Worm (Caenorhabditis elegans) whole organism, L3 larva: Measurements from ENCODE around the gene tpst-1.
A peak's percentile ranks its signal among the peaks of the same experiment; 100 is the strongest.

Experiments used
- R02D3.7 ChIP-seq: fragments of 150-350 bp; optimal IDR thresholded peaks from 2 replicates; lab custom pipeline; 2014; ENCODE audit warnings: missing biosample characterization, missing genetic modification characterization
- ZK546.5 ChIP-seq: sonication (generic microtip); optimal IDR thresholded peaks from 2 replicates; lab custom pipeline; 2017; ENCODE audit warnings: missing biosample characterization, missing genetic modification characterization
- aly-2 ChIP-seq: fragments of 150-350 bp; optimal IDR thresholded peaks from 2 replicates; lab custom pipeline; 2014; ENCODE audit warnings: missing biosample characterization, missing genetic modification characterization
- ama-1 ChIP-seq: fragments of 150-350 bp; optimal IDR thresholded peaks from 2 replicates; lab custom pipeline; 2018
- ceh-16 ChIP-seq: sonication (generic microtip); optimal IDR thresholded peaks from 2 replicates; lab custom pipeline; 2017; ENCODE audit warnings: missing biosample characterization, missing genetic modification characterization
- ceh-28 ChIP-seq: fragments of 150-350 bp; optimal IDR thresholded peaks from 2 replicates; lab custom pipeline; 2014; ENCODE audit warnings: missing biosample characterization, missing genetic modification reagents, missing genetic modification characterization
- ceh-82 ChIP-seq: fragments of 150-350 bp; optimal IDR thresholded peaks from 2 replicates; lab custom pipeline; 2014; ENCODE audit warnings: missing biosample characterization, missing genetic modification characterization
- ceh-9 ChIP-seq: sonication (generic microtip); optimal IDR thresholded peaks from 2 replicates; lab custom pipeline; 2018; ENCODE audit warnings: missing biosample characterization, missing genetic modification characterization
- daf-12 ChIP-seq: fragments of 150-350 bp; optimal IDR thresholded peaks from 2 replicates; lab custom pipeline; 2014; ENCODE audit warnings: missing biosample characterization, missing genetic modification reagents, missing genetic modification characterization
- egl-27 ChIP-seq: sonication (generic microtip); optimal IDR thresholded peaks from 4 replicates; lab custom pipeline; 2017; ENCODE audit warnings: missing biosample characterization, missing genetic modification reagents, missing genetic modification characterization
- egl-5 ChIP-seq: fragments of 150-350 bp; optimal IDR thresholded peaks from 2 replicates; lab custom pipeline; 2017; ENCODE audit warnings: missing biosample characterization, missing genetic modification reagents, missing genetic modification characterization, inconsistent platforms
- elt-1 ChIP-seq: fragments of 150-350 bp; optimal IDR thresholded peaks from 2 replicates; lab custom pipeline; 2014; ENCODE audit warnings: missing biosample characterization, missing genetic modification characterization
- elt-2 ChIP-seq: sonication (generic microtip); optimal IDR thresholded peaks from 2 replicates; lab custom pipeline; 2016; ENCODE audit warnings: missing genetic modification reagents, mild to moderate bottlenecking, missing genetic modification characterization, missing compliant biosample characterization
- elt-3 ChIP-seq, 3 experiments: fragments of 150-350 bp in 1 of 3; sonication (generic microtip) in 2 of 3; optimal IDR thresholded peaks; 2 replicates in 2 of 3; 4 replicates in 1 of 3; lab custom pipeline; 2014 to 2017; ENCODE audit warnings: missing biosample characterization in 3 of 3, missing genetic modification characterization in 3 of 3
- eor-1 ChIP-seq, 2 experiments: fragments of 150-350 bp; optimal IDR thresholded peaks; 2 replicates each; lab custom pipeline; 2014 to 2018; ENCODE audit warnings: missing biosample characterization in 2 of 2, missing genetic modification characterization in 2 of 2
- fkh-10 ChIP-seq: sonication (generic microtip); optimal IDR thresholded peaks from 2 replicates; lab custom pipeline; 2017; ENCODE audit warnings: missing biosample characterization, missing genetic modification reagents, missing genetic modification characterization
- fkh-2 ChIP-seq: fragments of 150-350 bp; optimal IDR thresholded peaks from 2 replicates; lab custom pipeline; 2014; ENCODE audit warnings: missing biosample characterization, missing genetic modification reagents, missing genetic modification characterization
- fos-1 ChIP-seq: fragments of 150-350 bp; optimal IDR thresholded peaks from 2 replicates; lab custom pipeline; 2014; ENCODE audit warnings: missing biosample characterization, missing genetic modification characterization
- hmg-11 ChIP-seq: sonication (generic microtip); optimal IDR thresholded peaks from 2 replicates; lab custom pipeline; 2016; ENCODE audit warnings: missing genetic modification characterization, missing compliant biosample characterization
- jun-1 ChIP-seq: fragments of 150-350 bp; optimal IDR thresholded peaks from 2 replicates; lab custom pipeline; 2014; ENCODE audit warnings: missing biosample characterization, missing genetic modification reagents, missing genetic modification characterization
- lin-15B ChIP-seq: fragments of 150-350 bp; optimal IDR thresholded peaks from 2 replicates; lab custom pipeline; 2014; ENCODE audit warnings: missing biosample characterization, missing genetic modification characterization
- lin-39 ChIP-seq: fragments of 150-350 bp; optimal IDR thresholded peaks from 2 replicates; lab custom pipeline; 2018; ENCODE audit warnings: missing biosample characterization, missing genetic modification reagents, missing genetic modification characterization
- lsy-12 ChIP-seq: sonication (generic microtip); optimal IDR thresholded peaks from 2 replicates; lab custom pipeline; 2016; ENCODE audit warnings: mild to moderate bottlenecking, missing genetic modification characterization, missing compliant biosample characterization
- mdl-1 ChIP-seq: fragments of 150-350 bp; optimal IDR thresholded peaks from 2 replicates; lab custom pipeline; 2014; ENCODE audit warnings: missing biosample characterization, missing genetic modification characterization
- mml-1 ChIP-seq: fragments of 150-350 bp; sonication (generic microtip); optimal IDR thresholded peaks from 3 replicates; lab custom pipeline; 2014; ENCODE audit warnings: missing biosample characterization, missing genetic modification characterization
- nfya-1 ChIP-seq: sonication (generic microtip); optimal IDR thresholded peaks from 2 replicates; lab custom pipeline; 2017; ENCODE audit warnings: missing genetic modification characterization, mild to moderate bottlenecking, missing compliant biosample characterization, antibody characterized with exemption, moderate library complexity; ENCODE audit not compliant: insufficient read depth
- nhr-11 ChIP-seq: fragments of 150-350 bp; optimal IDR thresholded peaks from 2 replicates; lab custom pipeline; 2014; ENCODE audit warnings: missing biosample characterization, missing genetic modification characterization
- nhr-12 ChIP-seq: fragments of 150-350 bp; optimal IDR thresholded peaks from 2 replicates; lab custom pipeline; 2014; ENCODE audit warnings: missing biosample characterization, missing genetic modification characterization
- nhr-23 ChIP-seq: fragments of 150-350 bp; optimal IDR thresholded peaks from 2 replicates; lab custom pipeline; 2014; ENCODE audit warnings: missing biosample characterization, missing genetic modification reagents, missing genetic modification characterization
- nhr-237 ChIP-seq: fragments of 150-350 bp; optimal IDR thresholded peaks from 2 replicates; lab custom pipeline; 2014; ENCODE audit warnings: missing biosample characterization, missing genetic modification characterization
- nhr-25 ChIP-seq: sonication (generic microtip); optimal IDR thresholded peaks from 2 replicates; lab custom pipeline; 2017; ENCODE audit warnings: missing biosample characterization, missing genetic modification characterization
- nhr-28 ChIP-seq: fragments of 150-350 bp; optimal IDR thresholded peaks from 2 replicates; lab custom pipeline; 2014; ENCODE audit warnings: missing biosample characterization, missing genetic modification characterization
- nhr-43 ChIP-seq: sonication (generic microtip); optimal IDR thresholded peaks from 2 replicates; lab custom pipeline; 2016; ENCODE audit warnings: mild to moderate bottlenecking, missing genetic modification characterization, missing compliant biosample characterization; ENCODE audit not compliant: poor library complexity, severe bottlenecking
- nhr-67 ChIP-seq: fragments of 150-350 bp; optimal IDR thresholded peaks from 2 replicates; lab custom pipeline; 2014; ENCODE audit warnings: missing biosample characterization, missing genetic modification characterization
- nhr-76 ChIP-seq: fragments of 150-350 bp; sonication (generic microtip); optimal IDR thresholded peaks from 5 replicates; lab custom pipeline; 2014; ENCODE audit warnings: missing biosample characterization, missing genetic modification characterization
- nhr-77 ChIP-seq: fragments of 150-350 bp; optimal IDR thresholded peaks from 2 replicates; lab custom pipeline; 2014; ENCODE audit warnings: missing biosample characterization, missing genetic modification characterization
- pha-4 ChIP-seq: fragments of 150-350 bp; optimal IDR thresholded peaks from 2 replicates; lab custom pipeline; 2014; ENCODE audit warnings: missing biosample characterization, missing genetic modification reagents, missing genetic modification characterization
- pqm-1 ChIP-seq: fragments of 150-350 bp; optimal IDR thresholded peaks from 2 replicates; lab custom pipeline; 2017; ENCODE audit warnings: missing biosample characterization, missing genetic modification characterization, inconsistent platforms
- sea-2 ChIP-seq: fragments of 150-350 bp; sonication (generic microtip); optimal IDR thresholded peaks from 4 replicates; lab custom pipeline; 2014; ENCODE audit warnings: missing biosample characterization, missing genetic modification reagents, missing genetic modification characterization
- skn-1 ChIP-seq: fragments of 150-350 bp; optimal IDR thresholded peaks from 2 replicates; lab custom pipeline; 2014; ENCODE audit warnings: missing biosample characterization, missing genetic modification characterization
- snpc-4 ChIP-seq: fragments of 150-350 bp; optimal IDR thresholded peaks from 2 replicates; lab custom pipeline; 2014; ENCODE audit warnings: missing biosample characterization, missing genetic modification characterization
- tbx-2 ChIP-seq: sonication (generic microtip); optimal IDR thresholded peaks from 2 replicates; lab custom pipeline; 2016; ENCODE audit warnings: mild to moderate bottlenecking, missing genetic modification characterization, missing compliant biosample characterization
- unc-39 ChIP-seq: sonication (generic microtip); optimal IDR thresholded peaks from 4 replicates; lab custom pipeline; 2017; ENCODE audit warnings: missing biosample characterization, missing genetic modification characterization
- unc-62 ChIP-seq: fragments of 150-350 bp; sonication (generic microtip); optimal IDR thresholded peaks from 4 replicates; lab custom pipeline; 2014; ENCODE audit warnings: missing biosample characterization, missing genetic modification reagents, missing genetic modification characterization
- zag-1 ChIP-seq: fragments of 150-350 bp; optimal IDR thresholded peaks from 2 replicates; lab custom pipeline; 2014; ENCODE audit warnings: missing biosample characterization, missing genetic modification characterization
- ztf-11 ChIP-seq: fragments of 150-350 bp; optimal IDR thresholded peaks from 2 replicates; lab custom pipeline; 2014; ENCODE audit warnings: missing biosample characterization, missing genetic modification characterization
- ztf-4 ChIP-seq: fragments of 150-350 bp; optimal IDR thresholded peaks from 2 replicates; lab custom pipeline; 2014; ENCODE audit warnings: missing biosample characterization, missing genetic modification characterization

Gene tpst-1

ce11 chrIII:12615859-12616439 lies 46.1 kb downstream of the tpst-1 start:
- no peak for TF ChIP-seq elt-3 (tag; optimal IDR thresholded peaks at IDR 0.05; lab: Kevin White, UChicago)
- peak; percentile 35 for TF ChIP-seq nfya-1 (tag; lab: Kevin White, UChicago)
- TF ChIP-seq lin-15B (tag; lab: Kevin White, UChicago): no peak
- no peak for TF ChIP-seq mml-1
- TF ChIP-seq ZK546.5 (tag; lab: Kevin White, UChicago): no peak
- TF ChIP-seq fkh-2 (tag; lab: Kevin White, UChicago): no peak
- peak; percentile 25 for TF ChIP-seq egl-5 (tag; lab: Kevin White, UChicago)
- TF ChIP-seq pha-4: no peak
- no peak for TF ChIP-seq tbx-2 (tag; lab: Kevin White, UChicago)
- TF ChIP-seq unc-62 (GFP tag; lab: Kevin White, UChicago): no peak

- TF ChIP-seq skn-1 (tag; lab: Kevin White, UChicago) (peak; percentile 28), ama-1 (lab: Kevin White, UChicago) (peak; percentile 77), pha-4 (peak; percentile 92), nhr-23 (tag; lab: Kevin White, UChicago) (peak; percentile 81), lsy-12 (tag; lab: Kevin White, UChicago) (no peak), nhr-11 (tag; lab: Kevin White, UChicago) (no peak), eor-1 (tag; optimal IDR thresholded peaks at IDR 0.05; lab: Kevin White, UChicago) (peak in 1 of 2 experiments; percentile 61), ceh-82 (tag; lab: Kevin White, UChicago) (no peak), ztf-4 (tag; lab: Kevin White, UChicago) (no peak), elt-1 (tag; lab: Kevin White, UChicago) (no peak), nhr-76 (no peak), nhr-28 (tag; lab: Kevin White, UChicago) (no peak), nhr-237 (tag; lab: Kevin White, UChicago) (no peak), R02D3.7 (tag; lab: Kevin White, UChicago) (no peak), jun-1 (tag; lab: Kevin White, UChicago) (peak; percentile 95), unc-39 (tag; lab: Kevin White, UChicago) (no peak), fkh-2 (tag; lab: Kevin White, UChicago) (no peak), aly-2 (tag; lab: Kevin White, UChicago) (no peak), egl-27 (tag; lab: Kevin White, UChicago) (no peak), nhr-12 (tag; lab: Kevin White, UChicago) (no peak), ceh-9 (tag; lab: Kevin White, UChicago) (no peak), tbx-2 (tag; lab: Kevin White, UChicago) (peak; percentile 12), nhr-25 (tag; lab: Kevin White, UChicago) (peak; percentile 67), pqm-1 (tag; lab: Kevin White, UChicago) (peak; percentile 93), ztf-11 (no peak), fkh-10 (GFP tag; lab: Kevin White, UChicago) (no peak), nhr-67 (no peak), snpc-4 (tag; lab: Kevin White, UChicago) (no peak), lin-15B (tag; lab: Kevin White, UChicago) (no peak), mml-1 (no peak), ceh-28 (peak; percentile 13), daf-12 (tag; lab: Kevin White, UChicago) (no peak), sea-2 (GFP tag; lab: Kevin White, UChicago) (no peak), unc-62 (GFP tag; lab: Kevin White, UChicago) (peak; percentile 37), ZK546.5 (tag; lab: Kevin White, UChicago) (no peak), zag-1 (tag; lab: Kevin White, UChicago) (no peak), elt-2 (peak; percentile 84), nhr-77 (no peak), ceh-16 (tag; lab: Kevin White, UChicago) (no peak), nfya-1 (tag; lab: Kevin White, UChicago) (peak; percentile 41), nhr-43 (peak; percentile 64), mdl-1 (tag; lab: Kevin White, UChicago) (no peak), fos-1 (tag; lab: Kevin White, UChicago) (peak; percentile 79), lin-39 (tag; lab: Kevin White, UChicago) (peak; percentile 12), egl-5 (tag; lab: Kevin White, UChicago) (peak; percentile 82), hmg-11 (tag; lab: Kevin White, UChicago) (no peak), elt-3 (tag; optimal IDR thresholded peaks at IDR 0.05; lab: Kevin White, UChicago) (peak in 1 of 3 experiments; percentile 14)
Measured at ce11 chrIII:12614669-12615451, 47.2 kb downstream of the tpst-1 start.
